Fruit fly (Drosophila melanogaster) whole organism, embryonic: ENCODE data around the gene Bicra.
A peak's percentile ranks its signal among the peaks of the same experiment; 100 is the strongest.

Experiments used
- B-H1 ChIP-seq: fragments of 200-800 bp; sonication (Bioruptor generic); IDR thresholded peaks from 3 replicates; pipeline ENCODE4 v1.3.6; 2022; ENCODE audit warnings: missing biosample characterization, missing genetic modification characterization
- CG11398 ChIP-seq: fragments of 200-800 bp; sonication (Bioruptor generic); optimal IDR thresholded peaks from 2 replicates; lab custom pipeline; 2016; ENCODE audit warnings: missing biosample characterization, missing genetic modification characterization
- CG12219 ChIP-seq: fragments of 200-800 bp; sonication (Bioruptor generic); optimal IDR thresholded peaks from 3 replicates; lab custom pipeline; 2018; ENCODE audit warnings: missing biosample characterization, mild to moderate bottlenecking, missing genetic modification characterization
- CG12299 ChIP-seq: fragments of 200-800 bp; sonication (Bioruptor generic); optimal IDR thresholded peaks from 2 replicates; lab custom pipeline; 2018; ENCODE audit warnings: missing biosample characterization, mild to moderate bottlenecking, missing genetic modification characterization
- CG12659 ChIP-seq: fragments of 200-800 bp; sonication (Bioruptor generic); optimal IDR thresholded peaks from 3 replicates; lab custom pipeline; 2017; ENCODE audit warnings: mild to moderate bottlenecking, missing biosample characterization, missing genetic modification reagents, missing genetic modification characterization
- CG12744 ChIP-seq: fragments of 200-800 bp; sonication (Bioruptor generic); optimal IDR thresholded peaks from 2 replicates; lab custom pipeline; 2016; ENCODE audit warnings: missing biosample characterization, missing genetic modification characterization
- CG2875 ChIP-seq: fragments of 200-800 bp; sonication (Bioruptor generic); optimal IDR thresholded peaks from 2 replicates; lab custom pipeline; 2017; ENCODE audit warnings: missing biosample characterization, mild to moderate bottlenecking, missing genetic modification characterization, missing genetic modification reagents
- CG31224 ChIP-seq: fragments of 200-800 bp; sonication (Bioruptor generic); IDR thresholded peaks from 2 replicates; pipeline ENCODE4 v1.3.6; 2022; ENCODE audit warnings: missing biosample characterization, missing genetic modification characterization
- CG31365 ChIP-seq: fragments of 200-800 bp; sonication (Bioruptor generic); optimal IDR thresholded peaks from 2 replicates; lab custom pipeline; 2018; ENCODE audit warnings: missing biosample characterization, mild to moderate bottlenecking, missing genetic modification characterization
- CG6175 ChIP-seq: fragments of 200-800 bp; sonication (Bioruptor generic); IDR thresholded peaks from 3 replicates; pipeline ENCODE4 v1.3.6; 2022; ENCODE audit warnings: missing biosample characterization, missing genetic modification characterization
- CG6765 ChIP-seq: fragments of 200-800 bp; sonication (Bioruptor generic); optimal IDR thresholded peaks from 3 replicates; lab custom pipeline; 2017; ENCODE audit warnings: missing biosample characterization, mild to moderate bottlenecking, missing genetic modification characterization
- CG7357 ChIP-seq: fragments of 200-800 bp; sonication (Bioruptor generic); IDR thresholded peaks from 3 replicates; pipeline ENCODE4 v1.3.6; 2022; ENCODE audit warnings: missing biosample characterization, missing genetic modification characterization
- CG7839 ChIP-seq: fragments of 200-800 bp; sonication (Bioruptor generic); optimal IDR thresholded peaks from 3 replicates; lab custom pipeline; 2018; ENCODE audit warnings: missing biosample characterization, mild to moderate bottlenecking, missing genetic modification characterization, moderate library complexity
- CG7963 ChIP-seq: fragments of 200-800 bp; sonication (Bioruptor generic); IDR thresholded peaks from 3 replicates; pipeline ENCODE4 v1.3.6; 2022; ENCODE audit warnings: missing biosample characterization, missing genetic modification characterization; ENCODE audit not compliant: partially characterized antibody
- CG9437 ChIP-seq: fragments of 200-800 bp; sonication (Bioruptor generic); optimal IDR thresholded peaks from 2 replicates; lab custom pipeline; 2018; ENCODE audit warnings: missing biosample characterization, mild to moderate bottlenecking, missing genetic modification characterization
- CG9876 ChIP-seq: fragments of 200-800 bp; sonication (Bioruptor generic); optimal IDR thresholded peaks from 2 replicates; lab custom pipeline; 2016; ENCODE audit warnings: missing biosample characterization, missing genetic modification characterization
- Dll ChIP-seq: fragments of 200-800 bp; sonication (Bioruptor generic); IDR thresholded peaks from 4 replicates; pipeline ENCODE4 v1.3.6; 2022; ENCODE audit warnings: missing biosample characterization, missing genetic modification characterization; ENCODE audit not compliant: partially characterized antibody
- Dp ChIP-seq: fragments of 200-800 bp; sonication (Bioruptor generic); optimal IDR thresholded peaks from 2 replicates; lab custom pipeline; 2018; ENCODE audit warnings: missing biosample characterization, mild to moderate bottlenecking, missing genetic modification characterization, moderate library complexity
- Gug ChIP-seq: fragments of 200-800 bp; sonication (Bioruptor generic); IDR thresholded peaks from 4 replicates; pipeline ENCODE4 v1.3.6; 2022; ENCODE audit warnings: missing biosample characterization, missing genetic modification characterization
- HLH3B ChIP-seq: fragments of 200-800 bp; sonication (Bioruptor generic); IDR thresholded peaks from 2 replicates; pipeline ENCODE4 v1.3.6; 2022; ENCODE audit warnings: missing biosample characterization, missing genetic modification characterization
- Lim3 ChIP-seq: fragments of 200-800 bp; sonication (Bioruptor generic); IDR thresholded peaks from 2 replicates; pipeline ENCODE4 v1.3.6; 2022; ENCODE audit warnings: missing biosample characterization, missing genetic modification characterization
- MESR4 ChIP-seq: fragments of 200-800 bp; sonication (Bioruptor generic); optimal IDR thresholded peaks from 2 replicates; lab custom pipeline; 2018; ENCODE audit warnings: missing biosample characterization, mild to moderate bottlenecking, missing genetic modification characterization, moderate library complexity
- Max ChIP-seq: fragments of 200-800 bp; sonication (Bioruptor generic); optimal IDR thresholded peaks from 2 replicates; lab custom pipeline; 2016; ENCODE audit warnings: missing biosample characterization, mild to moderate bottlenecking, missing genetic modification characterization
- Mes4 ChIP-seq: fragments of 200-800 bp; sonication (Bioruptor generic); optimal IDR thresholded peaks from 2 replicates; lab custom pipeline; 2016; ENCODE audit warnings: missing biosample characterization, missing genetic modification characterization
- Xbp1 ChIP-seq: fragments of 200-800 bp; sonication (Bioruptor generic); optimal IDR thresholded peaks from 3 replicates; lab custom pipeline; 2016; ENCODE audit warnings: missing biosample characterization, mild to moderate bottlenecking, missing genetic modification characterization
- Xrp1 ChIP-seq: fragments of 200-800 bp; sonication (Bioruptor generic); IDR thresholded peaks from 2 replicates; pipeline ENCODE4 v1.3.6; 2022; ENCODE audit warnings: missing biosample characterization, missing genetic modification characterization
- bsh ChIP-seq, 2 experiments: fragments of 200-800 bp; sonication (Bioruptor generic); optimal IDR thresholded peaks; 2 replicates each; lab custom pipeline; 2017 to 2018; ENCODE audit warnings: mild to moderate bottlenecking in 2 of 2, missing biosample characterization in 2 of 2, missing genetic modification characterization in 2 of 2, moderate library complexity in 1 of 2
- cad ChIP-seq: fragments of >200 bp; optimal IDR thresholded peaks from 2 replicates; lab custom pipeline; 2017; ENCODE audit warnings: missing biosample characterization, missing genetic modification characterization
- chinmo ChIP-seq: fragments of 200-800 bp; sonication (Bioruptor generic); IDR thresholded peaks from 4 replicates; pipeline ENCODE4 v1.3.6; 2022; ENCODE audit warnings: missing biosample characterization, missing genetic modification characterization; ENCODE audit not compliant: partially characterized antibody
- croc ChIP-seq: fragments of 200-800 bp; sonication (Bioruptor generic); conservative IDR thresholded peaks from 3 replicates; pipeline ENCODE4 v1.3.6; 2022; ENCODE audit warnings: missing biosample characterization, missing genetic modification characterization
- crol ChIP-seq: fragments of 200-800 bp; sonication (Bioruptor generic); IDR thresholded peaks from 2 replicates; pipeline ENCODE4 v1.3.6; 2022; ENCODE audit warnings: missing biosample characterization, missing genetic modification characterization
- dan ChIP-seq: fragments of 200-800 bp; sonication (Bioruptor generic); IDR thresholded peaks from 2 replicates; pipeline ENCODE4 v1.3.6; 2022; ENCODE audit warnings: missing biosample characterization, missing genetic modification characterization
- dysf ChIP-seq: fragments of 200-800 bp; sonication (Bioruptor generic); IDR thresholded peaks from 3 replicates; pipeline ENCODE4 v1.3.6; 2022; ENCODE audit warnings: missing biosample characterization, missing genetic modification characterization
- fd64A ChIP-seq: fragments of 200-800 bp; sonication (Bioruptor generic); optimal IDR thresholded peaks from 3 replicates; lab custom pipeline; 2018; ENCODE audit warnings: missing biosample characterization, mild to moderate bottlenecking, missing genetic modification characterization
- grau ChIP-seq: fragments of 200-800 bp; optimal IDR thresholded peaks from 3 replicates; lab custom pipeline; 2019; ENCODE audit warnings: missing biosample characterization, mild to moderate bottlenecking, missing genetic modification characterization, moderate library complexity
- insv ChIP-seq, 2 experiments: fragments of 200-800 bp; sonication (Bioruptor generic); optimal IDR thresholded peaks; 3 replicates each; lab custom pipeline; 2016 to 2018; ENCODE audit warnings: missing biosample characterization in 2 of 2, missing genetic modification characterization in 2 of 2
- nmo ChIP-seq: fragments of 200-800 bp; sonication (Bioruptor generic); optimal IDR thresholded peaks from 2 replicates; lab custom pipeline; 2018; ENCODE audit warnings: missing biosample characterization, mild to moderate bottlenecking, missing genetic modification characterization, moderate library complexity
- onecut ChIP-seq: fragments of 200-800 bp; sonication (Bioruptor generic); IDR thresholded peaks from 2 replicates; pipeline ENCODE4 v1.3.6; 2022; ENCODE audit warnings: missing biosample characterization, missing genetic modification characterization
- pan ChIP-seq, 4 experiments: fragments of >200 bp in 3 of 4; fragments of 200-800 bp in 1 of 4; sonication (Bioruptor generic) in 1 of 4; optimal IDR thresholded peaks in 3 of 4; IDR thresholded peaks in 1 of 4; 2 replicates each; pipeline versions ENCODE4 v1.3.6 to Lab custom; 2017 to 2022; ENCODE audit warnings: missing biosample characterization in 2 of 4, missing genetic modification characterization in 2 of 4, mixed read lengths in 1 of 4
- prd ChIP-seq, 3 experiments: fragments of >200 bp in 2 of 3; fragments of 200-800 bp in 1 of 3; sonication (Bioruptor generic) in 1 of 3; optimal IDR thresholded peaks in 2 of 3; IDR thresholded peaks in 1 of 3; 2 replicates in 2 of 3; 3 replicates in 1 of 3; pipeline versions ENCODE4 v1.3.6 to Lab custom; 2017 to 2022; ENCODE audit warnings: missing biosample characterization in 1 of 3, missing genetic modification characterization in 1 of 3
- row ChIP-seq: fragments of 200-800 bp; sonication (Bioruptor generic); IDR thresholded peaks from 3 replicates; pipeline ENCODE4 v1.3.6; 2022; ENCODE audit warnings: missing biosample characterization, missing genetic modification characterization
- sd ChIP-seq: fragments of 200-800 bp; sonication (Bioruptor generic); optimal IDR thresholded peaks from 3 replicates; lab custom pipeline; 2018; ENCODE audit warnings: missing biosample characterization, mild to moderate bottlenecking, missing genetic modification characterization, moderate library complexity
- sna ChIP-seq: fragments of 200-800 bp; sonication (Bioruptor generic); IDR thresholded peaks from 2 replicates; pipeline ENCODE4 v1.3.6; 2022; ENCODE audit warnings: missing biosample characterization, missing genetic modification characterization; ENCODE audit not compliant: partially characterized antibody
- twi ChIP-seq: fragments of 200-800 bp; optimal IDR thresholded peaks from 2 replicates; lab custom pipeline; 2019; ENCODE audit warnings: missing biosample characterization, mild to moderate bottlenecking, missing genetic modification characterization, moderate library complexity
- unc-4 ChIP-seq: fragments of 200-800 bp; sonication (Bioruptor generic); IDR thresholded peaks from 2 replicates; pipeline ENCODE4 v1.3.6; 2022; ENCODE audit warnings: missing biosample characterization, missing genetic modification characterization; ENCODE audit not compliant: partially characterized antibody
- wdn ChIP-seq: fragments of 200-800 bp; sonication (Bioruptor generic); IDR thresholded peaks from 2 replicates; pipeline ENCODE4 v1.3.6; 2022; ENCODE audit warnings: missing biosample characterization, missing genetic modification characterization
- zfh1 ChIP-seq: fragments of 200-800 bp; sonication (Bioruptor generic); IDR thresholded peaks from 3 replicates; pipeline ENCODE4 v1.3.6; 2022; ENCODE audit warnings: missing biosample characterization, missing genetic modification characterization

The Bicra gene

dm6 chr3R:29039704-29040430 is 23.0 kb upstream of the Bicra start (continued):
- TF ChIP-seq crol (no peak), CG9437 (GFP tag; lab: Kevin White, UChicago) (peak; percentile 27), grau (no peak), Dll (GFP tag; lab: Robert Waterston, UW) (no peak; the same call in 3 of the 4 replicates), Lim3 (GFP tag; lab: Robert Waterston, UW) (no peak), CG12659 (peak; percentile 43), chinmo (0 out of 4 replicates have a peak, but pooled peaks have one; percentile 40), CG6175 (no peak), Xrp1 (GFP tag; lab: Robert Waterston, UW) (no peak), pan (optimal IDR thresholded peaks at IDR 0.05; lab: Kevin White, UChicago) (no peak), pan (GFP tag; optimal IDR thresholded peaks at IDR 0.05 in 1 of 2, IDR thresholded peaks at IDR 0.05 in 1 of 2) (peak in 1 of 2 experiments; percentile 13), unc-4 (peak; percentile 13; the same call in 1 of the 2 replicates), MESR4 (GFP tag; lab: Kevin White, UChicago) (peak; percentile 26), cad (GFP tag; lab: Kevin White, UChicago) (no peak), Dp (peak; percentile 57), onecut (GFP tag; lab: Robert Waterston, UW) (no peak), prd (optimal IDR thresholded peaks at IDR 0.05; lab: Kevin White, UChicago) (no peak), prd (GFP tag; IDR thresholded peaks at IDR 0.05; lab: Robert Waterston, UW) (0 out of 3 replicates have a peak, but pooled peaks have one; percentile 17), B-H1 (GFP tag; lab: Robert Waterston, UW) (no peak), Max (GFP tag; lab: Kevin White, UChicago) (peak; percentile 46), CG31365 (no peak), CG31224 (no peak), fd64A (GFP tag; lab: Kevin White, UChicago) (no peak), CG12744 (GFP tag; lab: Kevin White, UChicago) (peak; percentile 48), zfh1 (GFP tag; lab: Robert Waterston, UW) (0 out of 3 replicates have a peak, but pooled peaks have one; percentile 50), bsh (GFP tag; optimal IDR thresholded peaks at IDR 0.05; lab: Kevin White, UChicago) (no peak), CG7839 (tag; lab: Kevin White, UChicago) (peak; percentile 6), dysf (GFP tag; lab: Robert Waterston, UW) (0 out of 3 replicates have a peak, but pooled peaks have one; percentile 8), sd (tag; lab: Kevin White, UChicago) (peak; percentile 29), dan (GFP tag; lab: Robert Waterston, UW) (no peak), CG6765 (GFP tag; lab: Kevin White, UChicago) (peak; percentile 12), Gug (GFP tag; lab: Robert Waterston, UW) (no peak), Xbp1 (GFP tag; lab: Kevin White, UChicago) (peak; percentile 51), HLH3B (GFP tag; lab: Robert Waterston, UW) (0 out of 2 replicates have a peak, but pooled peaks have one; percentile 28), row (GFP tag; lab: Robert Waterston, UW) (peak; percentile 48; the same call in 2 of the 3 replicates), CG7357 (GFP tag; lab: Robert Waterston, UW) (no peak), CG12219 (GFP tag; lab: Kevin White, UChicago) (no peak), Mes4 (GFP tag; lab: Kevin White, UChicago) (no peak), wdn (GFP tag; lab: Robert Waterston, UW) (0 out of 2 replicates have a peak, but pooled peaks have one; percentile 10), CG2875 (GFP tag; lab: Kevin White, UChicago) (no peak), CG12299 (tag; lab: Kevin White, UChicago) (no peak), insv (GFP tag; optimal IDR thresholded peaks at IDR 0.05; lab: Kevin White, UChicago) (peak; percentile 99), CG11398 (no peak), croc (GFP tag; lab: Robert Waterston, UW) (no peak), CG9876 (GFP tag; lab: Kevin White, UChicago) (peak; percentile 6), CG7963 (GFP tag; lab: Robert Waterston, UW) (no peak), nmo (GFP tag; lab: Kevin White, UChicago) (no peak), sna (0 out of 2 replicates have a peak, but pooled peaks have one; percentile 30), twi (tag; lab: Kevin White, UChicago) (no peak)
